Fruit fly (Drosophila melanogaster): ENCODE results near the gene dnk.

The dnk gene

dm6 chr3R:18995556-18996272, 14.9 kb downstream of the dnk start:
- peak; percentile 94 for TF ChIP-seq CG11762 (GFP tag; optimal IDR thresholded peaks at IDR 0.05; ENCODE audit: insufficient read depth)
- TF ChIP-seq pdm3 (GFP tag; optimal IDR thresholded peaks at IDR 0.05), result peak; percentile 93
- peak; percentile 83 for TF ChIP-seq CG1621 (tag; optimal IDR thresholded peaks at IDR 0.05)
- no peak for TF ChIP-seq fkh (GFP tag; optimal IDR thresholded peaks at IDR 0.05)
- peak; percentile 72 for TF ChIP-seq CG11294 (GFP tag; IDR thresholded peaks at IDR 0.05)
- TF ChIP-seq salr (GFP tag; optimal IDR thresholded peaks at IDR 0.05), result peak; percentile 78 to 90
- peak; percentile 94 for TF ChIP-seq esn (GFP tag; optimal IDR thresholded peaks at IDR 0.05)
- peak; percentile 84 for TF ChIP-seq fd59A (GFP tag; optimal IDR thresholded peaks at IDR 0.05)
- TF ChIP-seq lz (GFP tag; optimal IDR thresholded peaks at IDR 0.05), result peak; percentile 93
- TF ChIP-seq net (GFP tag; optimal IDR thresholded peaks at IDR 0.05), result peak; percentile 92
- TF ChIP-seq achi (GFP tag; optimal IDR thresholded peaks at IDR 0.05), result peak; percentile 94
- TF ChIP-seq acj6 (GFP tag; optimal IDR thresholded peaks at IDR 0.05), result peak; percentile 96
- peak; percentile 84 for TF ChIP-seq CG6854 (GFP tag; optimal IDR thresholded peaks at IDR 0.05)
- peak; percentile 92 for TF ChIP-seq Sox14 (GFP tag; optimal IDR thresholded peaks at IDR 0.05)
- TF ChIP-seq CG10669 (GFP tag; optimal IDR thresholded peaks at IDR 0.05), result peak; percentile 90
- peak; percentile 92 for TF ChIP-seq Smox (GFP tag; optimal IDR thresholded peaks at IDR 0.05)
- peak; percentile 91 for TF ChIP-seq CG15336 (GFP tag; IDR thresholded peaks at IDR 0.05)
- peak; percentile 96 for TF ChIP-seq Eip75B (GFP tag; optimal IDR thresholded peaks at IDR 0.05)
- peak; percentile 86 for TF ChIP-seq Ets21C (GFP tag; optimal IDR thresholded peaks at IDR 0.05)
- TF ChIP-seq CG6276 (GFP tag; optimal IDR thresholded peaks at IDR 0.05), result peak; percentile 72
- no peak for TF ChIP-seq Hr38 (GFP tag; optimal IDR thresholded peaks at IDR 0.05)
- peak; percentile 95 for TF ChIP-seq CG34406 (GFP tag; optimal IDR thresholded peaks at IDR 0.05)
- TF ChIP-seq CG4318 (GFP tag; optimal IDR thresholded peaks at IDR 0.05), result peak; percentile 74
- peak; percentile 98 for TF ChIP-seq svp (GFP tag)
- peak; percentile 94 for TF ChIP-seq topi (GFP tag; optimal IDR thresholded peaks at IDR 0.05)
- peak; percentile 77 to 89 for TF ChIP-seq ss (GFP tag; optimal IDR thresholded peaks at IDR 0.05)
- TF ChIP-seq CG7368 (GFP tag; optimal IDR thresholded peaks at IDR 0.05), result peak; percentile 94
- TF ChIP-seq CG32006 (GFP tag; optimal IDR thresholded peaks at IDR 0.05), result peak; percentile 91
- TF ChIP-seq CG11902 (GFP tag; optimal IDR thresholded peaks at IDR 0.05), result peak; percentile 94
- TF ChIP-seq spab (GFP tag; optimal IDR thresholded peaks at IDR 0.05), result peak; percentile 88
- TF ChIP-seq fd85E (GFP tag; optimal IDR thresholded peaks at IDR 0.05), result peak; percentile 85
- peak; percentile 65 for TF ChIP-seq vri (GFP tag; optimal IDR thresholded peaks at IDR 0.05)
- peak; percentile 89 for TF ChIP-seq Hr39 (GFP tag; optimal IDR thresholded peaks at IDR 0.05)
- peak; percentile 96 for TF ChIP-seq CG3919 (GFP tag; optimal IDR thresholded peaks at IDR 0.05)
- TF ChIP-seq CG6163 (GFP tag; IDR thresholded peaks at IDR 0.05), result peak; percentile 95
- TF ChIP-seq dac (GFP tag; optimal IDR thresholded peaks at IDR 0.05), result peak; percentile 58
- peak; percentile 83 for TF ChIP-seq Gug (GFP tag; IDR thresholded peaks at IDR 0.05)
- TF ChIP-seq Hr4 (GFP tag; optimal IDR thresholded peaks at IDR 0.05), result peak; percentile 90
- TF ChIP-seq OdsH (GFP tag; optimal IDR thresholded peaks at IDR 0.05), result peak; percentile 95
- TF ChIP-seq cyc (GFP tag; optimal IDR thresholded peaks at IDR 0.05), result peak; percentile 92
- TF ChIP-seq Eip93F (GFP tag; optimal IDR thresholded peaks at IDR 0.05), result peak; percentile 75
- TF ChIP-seq CG8319 (GFP tag; optimal IDR thresholded peaks at IDR 0.05), result peak; percentile 94
- TF ChIP-seq CG6808 (GFP tag; optimal IDR thresholded peaks at IDR 0.05), result peak; percentile 85
- peak; percentile 95 for TF ChIP-seq CG6792 (GFP tag; optimal IDR thresholded peaks at IDR 0.05)
- peak; percentile 89 for TF ChIP-seq Lpt (GFP tag; optimal IDR thresholded peaks at IDR 0.05)
- TF ChIP-seq dsx (GFP tag; optimal IDR thresholded peaks at IDR 0.05; ENCODE audit: poor library complexity, severe bottlenecking), result peak; percentile 87
- peak; percentile 83 for TF ChIP-seq CG9139 (GFP tag; optimal IDR thresholded peaks at IDR 0.05)
- peak; percentile 89 for TF ChIP-seq CG8119 (GFP tag; IDR thresholded peaks at IDR 0.05)
- TF ChIP-seq eg (GFP tag; IDR thresholded peaks at IDR 0.05), result peak; percentile 90
- TF ChIP-seq CG3032 (tag; optimal IDR thresholded peaks at IDR 0.05), result peak; percentile 86
- TF ChIP-seq Ets96B (tag; optimal IDR thresholded peaks at IDR 0.05), result peak; percentile 90
